Worm (Caenorhabditis elegans): Measurements from ENCODE around the gene R01H2.8.

DNA sequence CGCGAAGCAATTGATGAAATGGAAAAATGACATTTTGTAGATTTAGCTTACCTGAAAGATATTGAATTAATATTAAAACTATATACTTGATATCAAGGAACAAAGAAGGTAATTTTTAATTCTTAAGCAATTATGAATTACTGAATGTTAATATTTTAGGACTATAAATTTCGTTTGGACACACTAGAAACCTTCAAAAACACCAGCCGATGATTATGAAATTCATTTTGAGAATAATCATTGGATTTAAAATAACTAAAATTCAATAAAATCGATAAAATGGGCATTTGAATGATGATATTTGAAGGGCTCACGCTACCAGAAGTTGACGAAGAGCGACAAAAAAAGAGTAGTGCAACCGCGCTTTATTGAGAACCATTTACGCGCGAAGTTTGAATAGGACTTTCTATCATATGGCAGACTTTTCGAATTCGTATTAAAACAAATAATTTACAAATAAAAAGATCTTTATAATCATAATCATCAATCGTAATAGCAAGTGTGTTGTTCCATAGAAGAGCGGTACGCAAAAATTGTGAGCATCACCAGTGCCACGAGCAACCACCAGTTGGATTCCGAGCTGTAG, 5.0 kb downstream of the R01H2.8 start, which contains the start of gene ZK418.5:
- TF ChIP-seq W03F9.2 (tag; optimal IDR thresholded peaks at IDR 0.05) (no peak), him-1 (tag; optimal IDR thresholded peaks at IDR 0.05) (no peak), dao-5 (tag; optimal IDR thresholded peaks at IDR 0.05) (no peak)

All from whole organism, L4/young adult.